Worm (Caenorhabditis elegans) whole organism, L4/young adult: ENCODE data around the gene F46B3.15.

ENCODE experiments used
- dao-5 ChIP-seq: sonication (generic microtip); optimal IDR thresholded peaks from 2 replicates; lab custom pipeline; 2016; ENCODE audit warnings: missing genotype, missing genetic modification characterization, moderate library complexity, missing compliant biosample characterization
- him-1 ChIP-seq: sonication (generic microtip); optimal IDR thresholded peaks from 2 replicates; lab custom pipeline; 2016; ENCODE audit warnings: missing genotype, missing genetic modification reagents, missing genetic modification characterization, missing compliant biosample characterization

- TF ChIP-seq dao-5 (tag; lab: Kevin White, UChicago) = no peak
- no peak for TF ChIP-seq him-1 (tag; lab: Kevin White, UChicago)
Measured at ce11 chrV:20639294-20639693, 5.8 kb upstream of the F46B3.15 start, which contains the start of gene srxa-14.
